Fruit fly (Drosophila melanogaster) whole organism, embryonic: ENCODE data around the gene Cat.

Source experiments
- Bteb2 ChIP-seq: fragments of 200-800 bp; sonication (Bioruptor generic); optimal IDR thresholded peaks from 2 replicates; lab custom pipeline; 2016; ENCODE audit warnings: missing biosample characterization, missing genetic modification characterization
- C15 ChIP-seq: fragments of 200-800 bp; sonication (Bioruptor generic); IDR thresholded peaks from 3 replicates; pipeline ENCODE4 v1.3.6; 2022; ENCODE audit warnings: missing biosample characterization, missing genetic modification characterization
- CG1024 ChIP-seq: fragments of 200-800 bp; sonication (Bioruptor generic); IDR thresholded peaks from 2 replicates; pipeline ENCODE4 v1.3.6; 2022; ENCODE audit warnings: missing biosample characterization, missing genetic modification characterization
- CG10543 ChIP-seq: fragments of 200-800 bp; sonication (Bioruptor generic); optimal IDR thresholded peaks from 3 replicates; lab custom pipeline; 2017; ENCODE audit warnings: missing biosample characterization, mild to moderate bottlenecking, missing genetic modification characterization, moderate library complexity
- CG12659 ChIP-seq: fragments of 200-800 bp; sonication (Bioruptor generic); optimal IDR thresholded peaks from 3 replicates; lab custom pipeline; 2017; ENCODE audit warnings: mild to moderate bottlenecking, missing biosample characterization, missing genetic modification reagents, missing genetic modification characterization
- CG12769 ChIP-seq: fragments of 200-800 bp; sonication (Bioruptor generic); optimal IDR thresholded peaks from 2 replicates; lab custom pipeline; 2019; ENCODE audit warnings: missing biosample characterization, mild to moderate bottlenecking, missing genetic modification characterization, moderate library complexity
- CG13624 ChIP-seq: fragments of 200-800 bp; sonication (Bioruptor generic); optimal IDR thresholded peaks from 2 replicates; lab custom pipeline; 2016; ENCODE audit warnings: missing biosample characterization, missing genetic modification characterization
- CG1602 ChIP-seq: fragments of 200-800 bp; sonication (Bioruptor generic); optimal IDR thresholded peaks from 3 replicates; lab custom pipeline; 2016; ENCODE audit warnings: missing biosample characterization, missing genetic modification characterization
- CG17829 ChIP-seq: fragments of 200-800 bp; optimal IDR thresholded peaks from 2 replicates; lab custom pipeline; 2019; ENCODE audit warnings: missing biosample characterization, mild to moderate bottlenecking, missing genetic modification characterization, moderate library complexity
- CG2120 ChIP-seq: fragments of 200-800 bp; sonication (Bioruptor generic); optimal IDR thresholded peaks from 3 replicates; lab custom pipeline; 2016; ENCODE audit warnings: missing biosample characterization, missing genetic modification characterization
- CG2199 ChIP-seq: fragments of 200-800 bp; sonication (Bioruptor generic); IDR thresholded peaks from 3 replicates; pipeline ENCODE4 v1.3.6; 2022; ENCODE audit warnings: missing biosample characterization, missing genetic modification characterization
- CG34224 ChIP-seq: fragments of 200-800 bp; sonication (Bioruptor generic); IDR thresholded peaks from 3 replicates; pipeline ENCODE4 v1.3.6; 2022; ENCODE audit warnings: missing biosample characterization, missing genetic modification characterization; ENCODE audit not compliant: partially characterized antibody
- CG42726 ChIP-seq: fragments of 200-800 bp; sonication (Bioruptor generic); IDR thresholded peaks from 2 replicates; pipeline ENCODE4 v1.3.6; 2022; ENCODE audit warnings: missing biosample characterization, missing genetic modification characterization; ENCODE audit not compliant: partially characterized antibody
- CG7786 ChIP-seq: fragments of 200-800 bp; sonication (Bioruptor generic); optimal IDR thresholded peaks from 2 replicates; lab custom pipeline; 2016; ENCODE audit warnings: missing biosample characterization, missing genetic modification characterization
- Dbx ChIP-seq: fragments of 200-800 bp; sonication (Bioruptor generic); IDR thresholded peaks from 3 replicates; pipeline ENCODE4 v1.3.6; 2022; ENCODE audit warnings: missing biosample characterization, missing genetic modification characterization
- Dfd ChIP-seq, 2 experiments: fragments of >200 bp; optimal IDR thresholded peaks; 2 replicates each; lab custom pipeline; 2017; ENCODE audit warnings: missing biosample characterization in 2 of 2, missing genetic modification characterization in 2 of 2
- Ets65A ChIP-seq: fragments of 200-800 bp; sonication (Bioruptor generic); peaks from one replicate; lab custom pipeline; 2016; ENCODE audit warnings: missing biosample characterization, missing genetic modification characterization
- Gsc ChIP-seq: fragments of 200-800 bp; sonication (Bioruptor generic); IDR thresholded peaks from 2 replicates; pipeline ENCODE4 v1.3.6; 2022; ENCODE audit warnings: missing biosample characterization, missing genetic modification characterization
- H15 ChIP-seq: fragments of 200-800 bp; sonication (Bioruptor generic); IDR thresholded peaks from 3 replicates; pipeline ENCODE4 v1.3.6; 2022; ENCODE audit warnings: missing biosample characterization, missing genetic modification characterization
- Hsf ChIP-seq: fragments of 200-800 bp; sonication (Bioruptor generic); optimal IDR thresholded peaks from 3 replicates; lab custom pipeline; 2016; ENCODE audit warnings: missing biosample characterization, missing genetic modification characterization
- Lhr ChIP-seq: fragments of 200-800 bp; sonication (Bioruptor generic); optimal IDR thresholded peaks from 3 replicates; lab custom pipeline; 2017; ENCODE audit warnings: mild to moderate bottlenecking, missing biosample characterization, missing genetic modification reagents, missing genetic modification characterization
- MESR4 ChIP-seq: fragments of 200-800 bp; sonication (Bioruptor generic); optimal IDR thresholded peaks from 2 replicates; lab custom pipeline; 2018; ENCODE audit warnings: missing biosample characterization, mild to moderate bottlenecking, missing genetic modification characterization, moderate library complexity
- Mrtf ChIP-seq: fragments of 200-800 bp; sonication (Bioruptor generic); IDR thresholded peaks from 3 replicates; pipeline ENCODE4 v1.3.6; 2022; ENCODE audit warnings: missing biosample characterization, missing genetic modification characterization
- Opbp ChIP-seq: fragments of 200-800 bp; sonication (Bioruptor generic); IDR thresholded peaks from 3 replicates; pipeline ENCODE4 v1.3.6; 2022; ENCODE audit warnings: missing biosample characterization, missing genetic modification characterization; ENCODE audit not compliant: partially characterized antibody
- Ssrp ChIP-seq: fragments of 200-800 bp; sonication (Bioruptor generic); optimal IDR thresholded peaks from 2 replicates; lab custom pipeline; 2018; ENCODE audit warnings: missing biosample characterization, mild to moderate bottlenecking, missing genetic modification characterization, moderate library complexity
- Vsx1 ChIP-seq: fragments of 200-800 bp; sonication (Bioruptor generic); optimal IDR thresholded peaks from 2 replicates; lab custom pipeline; 2017; ENCODE audit warnings: missing biosample characterization, mild to moderate bottlenecking, missing genetic modification characterization, missing genetic modification reagents
- amos ChIP-seq: fragments of 200-800 bp; sonication (Bioruptor generic); IDR thresholded peaks from 2 replicates; pipeline ENCODE4 v1.3.6; 2022; ENCODE audit warnings: missing biosample characterization, missing genetic modification characterization; ENCODE audit not compliant: partially characterized antibody
- bbx ChIP-seq: fragments of 200-800 bp; sonication (Bioruptor generic); IDR thresholded peaks from 2 replicates; pipeline ENCODE4 v1.3.6; 2022; ENCODE audit warnings: missing biosample characterization, missing genetic modification characterization; ENCODE audit not compliant: partially characterized antibody
- chinmo ChIP-seq: fragments of 200-800 bp; sonication (Bioruptor generic); IDR thresholded peaks from 4 replicates; pipeline ENCODE4 v1.3.6; 2022; ENCODE audit warnings: missing biosample characterization, missing genetic modification characterization; ENCODE audit not compliant: partially characterized antibody
- dati ChIP-seq: fragments of 200-800 bp; sonication (Bioruptor generic); IDR thresholded peaks from 2 replicates; pipeline ENCODE4 v1.3.6; 2022; ENCODE audit warnings: missing biosample characterization, missing genetic modification characterization
- dmrt11E ChIP-seq: fragments of 200-800 bp; sonication (Bioruptor generic); optimal IDR thresholded peaks from 3 replicates; lab custom pipeline; 2018; ENCODE audit warnings: missing biosample characterization, mild to moderate bottlenecking, missing genetic modification characterization, moderate library complexity
- en ChIP-seq: fragments of 200-800 bp; sonication (Bioruptor generic); optimal IDR thresholded peaks from 2 replicates; lab custom pipeline; 2016; ENCODE audit warnings: missing biosample characterization, missing genetic modification characterization
- gfzf ChIP-seq: fragments of 200-800 bp; sonication (Bioruptor generic); optimal IDR thresholded peaks from 2 replicates; lab custom pipeline; 2016; ENCODE audit warnings: missing biosample characterization, mild to moderate bottlenecking, missing genetic modification characterization, moderate library complexity
- hb ChIP-seq: fragments of 200-800 bp; sonication (Bioruptor generic); IDR thresholded peaks from 3 replicates; pipeline ENCODE4 v1.3.6; 2022; ENCODE audit warnings: missing biosample characterization, missing genetic modification characterization; ENCODE audit not compliant: partially characterized antibody
- pfk ChIP-seq: fragments of 200-800 bp; sonication (Bioruptor generic); optimal IDR thresholded peaks from 2 replicates; lab custom pipeline; 2018; ENCODE audit warnings: missing biosample characterization, mild to moderate bottlenecking, missing genetic modification characterization, moderate library complexity
- phol ChIP-seq: fragments of 200-800 bp; sonication (Bioruptor generic); optimal IDR thresholded peaks from 3 replicates; lab custom pipeline; 2018; ENCODE audit warnings: missing biosample characterization, mild to moderate bottlenecking, missing genetic modification characterization, moderate library complexity
- pnt ChIP-seq: fragments of 200-800 bp; sonication (Bioruptor generic); optimal IDR thresholded peaks from 3 replicates; lab custom pipeline; 2016; ENCODE audit warnings: missing biosample characterization, missing genetic modification characterization
- row ChIP-seq: fragments of 200-800 bp; sonication (Bioruptor generic); IDR thresholded peaks from 3 replicates; pipeline ENCODE4 v1.3.6; 2022; ENCODE audit warnings: missing biosample characterization, missing genetic modification characterization
- scrt ChIP-seq: fragments of 200-800 bp; sonication (Bioruptor generic); optimal IDR thresholded peaks from 2 replicates; lab custom pipeline; 2018; ENCODE audit warnings: missing biosample characterization, mild to moderate bottlenecking, missing genetic modification characterization, moderate library complexity
- sens-2 ChIP-seq: fragments of 200-800 bp; sonication (Bioruptor generic); IDR thresholded peaks from 2 replicates; pipeline ENCODE4 v1.3.6; 2022; ENCODE audit warnings: missing biosample characterization, missing genetic modification characterization
- ssp ChIP-seq: fragments of 200-800 bp; sonication (Bioruptor generic); IDR thresholded peaks from 2 replicates; pipeline ENCODE4 v1.3.6; 2022; ENCODE audit warnings: missing biosample characterization, missing genetic modification characterization
- twi ChIP-seq: fragments of 200-800 bp; optimal IDR thresholded peaks from 2 replicates; lab custom pipeline; 2019; ENCODE audit warnings: missing biosample characterization, mild to moderate bottlenecking, missing genetic modification characterization, moderate library complexity
- usp ChIP-seq: fragments of >200 bp; optimal IDR thresholded peaks from 2 replicates; lab custom pipeline; 2017; ENCODE audit warnings: missing biosample characterization, missing genetic modification characterization
- zen ChIP-seq: fragments of 200-800 bp; sonication (Bioruptor generic); optimal IDR thresholded peaks from 3 replicates; lab custom pipeline; 2018; ENCODE audit warnings: missing biosample characterization, mild to moderate bottlenecking, missing genetic modification characterization, moderate library complexity
- zen2 ChIP-seq: fragments of 200-800 bp; sonication (Bioruptor generic); IDR thresholded peaks from 3 replicates; pipeline ENCODE4 v1.3.6; 2022; ENCODE audit warnings: missing biosample characterization, missing genetic modification characterization; ENCODE audit not compliant: partially characterized antibody

The Cat gene

DNA sequence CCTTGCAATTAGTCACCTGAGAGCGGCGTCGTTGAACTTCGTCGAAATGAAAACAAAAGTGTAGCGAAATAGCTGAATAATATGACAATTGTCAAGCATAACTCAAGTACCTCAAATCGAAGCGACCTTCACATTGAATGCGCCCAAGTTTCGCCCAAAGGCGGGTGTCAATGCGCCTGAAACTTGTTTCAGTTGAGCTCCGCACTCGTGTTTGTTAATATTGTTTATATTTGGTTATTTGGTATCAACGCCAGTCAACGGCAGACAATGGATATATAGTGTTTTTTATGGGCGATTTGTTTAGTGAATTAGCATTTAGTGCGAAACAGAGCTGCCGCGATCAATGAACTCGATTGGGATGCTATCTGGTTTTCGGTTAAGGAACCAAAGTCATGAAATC lies 39.5 kb downstream of the Cat start:
- TF ChIP-seq sens-2 (GFP tag; lab: Robert Waterston, UW) (no peak), CG7786 (no peak), CG10543 (GFP tag; lab: Kevin White, UChicago) (no peak), Mrtf (GFP tag; lab: Robert Waterston, UW) (no peak), CG12769 (tag; lab: Kevin White, UChicago) (peak; percentile 25), CG13624 (GFP tag; lab: Kevin White, UChicago) (no peak), CG1602 (GFP tag; lab: Kevin White, UChicago) (no peak), CG2120 (GFP tag; lab: Kevin White, UChicago) (no peak), Bteb2 (no peak), H15 (GFP tag; lab: Robert Waterston, UW) (no peak), Dfd (GFP tag; optimal IDR thresholded peaks at IDR 0.05; lab: Kevin White, UChicago) (no peak), Ssrp (no peak), CG1024 (GFP tag; lab: Robert Waterston, UW) (no peak), Lhr (GFP tag; lab: Kevin White, UChicago) (no peak), CG34224 (no peak), chinmo (GFP tag; lab: Robert Waterston, UW) (peak; percentile 65; the same call in 1 of the 4 replicates), Ets65A (GFP tag; lab: Kevin White, UChicago) (peak; percentile 44), CG17829 (tag; lab: Kevin White, UChicago) (no peak), CG2199 (GFP tag; lab: Robert Waterston, UW) (no peak), usp (GFP tag; lab: Kevin White, UChicago) (no peak), en (GFP tag; lab: Kevin White, UChicago) (no peak)

DNA sequence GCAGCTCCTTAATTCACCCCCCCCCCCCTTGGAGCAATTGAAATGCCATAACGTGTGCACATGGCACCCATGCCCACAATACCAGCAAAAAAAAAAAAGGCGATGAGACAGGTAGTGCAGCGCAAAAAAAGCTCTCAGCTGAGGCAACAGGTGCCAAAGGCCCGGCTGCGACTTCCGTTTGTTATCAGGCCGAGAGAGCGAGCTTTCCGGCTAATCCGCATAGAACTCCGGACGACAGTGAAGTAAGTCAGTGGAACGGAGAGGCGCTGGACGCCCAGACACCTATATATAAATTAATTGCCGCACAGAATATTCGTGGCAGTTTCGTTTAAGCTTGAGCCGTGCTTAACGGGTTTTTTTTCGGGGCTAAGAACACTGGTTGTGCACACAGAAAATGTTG lies 40.9 kb downstream of the Cat start, which contains the start of gene CG6865:
CG6865 (plus strand) TSS at position 321 of the 400 bp plus-strand sequence.
- TF ChIP-seq scrt (GFP tag; lab: Kevin White, UChicago), result peak; percentile 81
- TF ChIP-seq chinmo (GFP tag; lab: Robert Waterston, UW), result 0 out of 4 replicates have a peak, but pooled peaks have one; percentile 67
- no peak for TF ChIP-seq pnt (GFP tag; lab: Kevin White, UChicago)

DNA sequence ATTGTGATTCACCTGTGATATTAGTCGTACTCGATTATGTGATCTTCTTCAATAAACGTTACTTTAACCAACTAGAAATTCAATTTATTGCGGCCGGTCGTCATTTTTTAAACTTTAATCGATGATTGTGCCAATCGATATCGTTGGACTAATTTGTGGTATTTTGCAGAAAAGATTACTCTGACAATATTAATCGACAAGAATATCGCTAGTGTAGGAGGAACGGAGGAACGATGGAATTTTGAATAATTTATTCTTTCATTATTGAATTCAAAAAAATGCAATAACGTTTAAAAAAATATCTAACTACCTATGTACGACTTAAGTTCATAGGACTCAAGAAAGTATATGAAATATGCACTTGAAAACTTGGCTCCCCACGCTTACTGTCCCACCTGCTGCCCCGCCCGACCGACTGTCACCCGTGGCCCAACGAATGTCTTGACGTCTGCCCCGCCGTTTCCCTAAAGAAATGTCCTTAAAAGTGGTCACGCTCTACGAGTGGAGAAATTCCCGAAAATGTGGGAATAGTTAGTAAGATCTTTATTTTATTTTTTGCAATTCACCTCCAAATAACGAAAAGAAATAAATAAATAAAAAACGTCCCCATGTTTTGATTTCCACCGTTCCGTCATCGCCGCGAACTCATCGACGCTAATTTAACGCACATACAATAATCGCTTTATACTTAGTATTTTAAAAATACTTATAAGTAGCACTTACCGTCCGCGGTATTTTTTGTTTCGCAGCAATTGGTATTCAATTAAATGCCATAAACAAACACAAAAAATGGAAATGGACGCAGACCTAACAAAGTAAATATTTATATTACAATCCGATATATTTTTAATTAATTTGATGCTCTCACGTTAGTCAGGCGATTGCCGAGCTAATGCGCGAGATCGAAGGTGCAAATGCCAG lies 43.3 kb downstream of the Cat start, which contains the start of gene CG14074:
CG14074 (plus strand) TSS at position 779 of the 921 bp plus-strand sequence.
- TF ChIP-seq Hsf (GFP tag; lab: Kevin White, UChicago) (peak; percentile 7), Vsx1 (GFP tag; lab: Kevin White, UChicago) (peak; percentile 2), ssp (GFP tag; lab: Robert Waterston, UW) (no peak), hb (GFP tag; lab: Robert Waterston, UW) (peak; percentile 72), zen (peak; percentile 5), Opbp (GFP tag; lab: Robert Waterston, UW) (peak; percentile 78; the same call in 2 of the 3 replicates), zen2 (GFP tag; lab: Robert Waterston, UW) (peak; percentile 81), amos (GFP tag; lab: Robert Waterston, UW) (peak; percentile 81), CG34224 (peak; percentile 59), gfzf (GFP tag; lab: Kevin White, UChicago) (peak; percentile 62), Ets65A (GFP tag; lab: Kevin White, UChicago) (peak; percentile 43), Gsc (GFP tag; lab: Robert Waterston, UW) (no peak), row (GFP tag; lab: Robert Waterston, UW) (peak; percentile 45; the same call in 2 of the 3 replicates), CG42726 (GFP tag; lab: Robert Waterston, UW) (no peak), C15 (GFP tag; lab: Robert Waterston, UW) (no peak), twi (tag; lab: Kevin White, UChicago) (no peak), dmrt11E (tag; lab: Kevin White, UChicago) (no peak), dati (GFP tag; lab: Robert Waterston, UW) (no peak), Dbx (GFP tag; lab: Robert Waterston, UW) (no peak), MESR4 (GFP tag; lab: Kevin White, UChicago) (peak; percentile 47), CG12659 (peak; percentile 44), pfk (GFP tag; lab: Kevin White, UChicago) (peak; percentile 90), bbx (GFP tag; lab: Robert Waterston, UW) (peak; percentile 81), phol (tag; lab: Kevin White, UChicago) (peak; percentile 6)
